Worm (Caenorhabditis elegans) whole organism, L4 larva: ENCODE results near the gene C08B6.5.
A peak's percentile ranks its signal among the peaks of the same experiment; 100 is the strongest.

ENCODE experiments used
- T20F7.1 ChIP-seq: fragments of 200-800 bp; sonication (Bioruptor generic); optimal IDR thresholded peaks from 2 replicates; lab custom pipeline; 2018; ENCODE audit warnings: mild to moderate bottlenecking, missing genetic modification characterization, missing compliant biosample characterization
- T26A8.4 ChIP-seq: fragments of 200-800 bp; sonication (Bioruptor generic); IDR thresholded peaks from 2 replicates; pipeline ENCODE4 v1.3.6; 2022; ENCODE audit warnings: missing genetic modification characterization, missing compliant biosample characterization
- ZK337.2 ChIP-seq: fragments of 200-800 bp; sonication (Bioruptor generic); IDR thresholded peaks from 2 replicates; pipeline ENCODE4 v1.3.6; 2022; ENCODE audit warnings: missing genetic modification reagents, missing genetic modification characterization, missing compliant biosample characterization
- ZK546.5 ChIP-seq, 2 experiments: sonication (generic microtip); optimal IDR thresholded peaks; 2 replicates each; lab custom pipeline; 2017; ENCODE audit warnings: missing biosample characterization in 2 of 2, missing genetic modification characterization in 2 of 2
- aly-2 ChIP-seq: sonication (generic microtip); optimal IDR thresholded peaks from 2 replicates; lab custom pipeline; 2018; ENCODE audit warnings: missing biosample characterization, missing genetic modification characterization
- arid-1 ChIP-seq: fragments of 200-800 bp; sonication (Bioruptor generic); conservative IDR thresholded peaks from 2 replicates; pipeline ENCODE4 v1.3.6; 2022; ENCODE audit warnings: missing genetic modification reagents, missing genetic modification characterization, missing compliant biosample characterization
- ceh-20 ChIP-seq: fragments of 200-800 bp; sonication (Bioruptor generic); IDR thresholded peaks from 2 replicates; pipeline ENCODE4 v1.3.6; 2022; ENCODE audit warnings: missing genetic modification reagents, missing genetic modification characterization, missing compliant biosample characterization
- ceh-62 ChIP-seq: sonication (generic microtip); optimal IDR thresholded peaks from 2 replicates; lab custom pipeline; 2017; ENCODE audit warnings: missing biosample characterization, missing genetic modification characterization
- ceh-82 ChIP-seq: sonication (generic microtip); optimal IDR thresholded peaks from 2 replicates; lab custom pipeline; 2017; ENCODE audit warnings: missing biosample characterization, missing genetic modification characterization
- ctbp-1 ChIP-seq: fragments of 200-800 bp; sonication (Bioruptor generic); IDR thresholded peaks from 2 replicates; pipeline ENCODE4 v1.3.6; 2022; ENCODE audit warnings: missing genetic modification reagents, missing genetic modification characterization, missing compliant biosample characterization
- daf-8 ChIP-seq: fragments of 200-800 bp; sonication (Bioruptor generic); IDR thresholded peaks from 2 replicates; pipeline ENCODE4 v1.3.6; 2022; ENCODE audit warnings: missing genetic modification characterization, missing compliant biosample characterization
- dmd-8 ChIP-seq: fragments of 200-800 bp; sonication (Bioruptor generic); IDR thresholded peaks from 2 replicates; pipeline ENCODE4 v1.3.6; 2022; ENCODE audit warnings: missing genetic modification characterization, missing compliant biosample characterization
- duxl-1 ChIP-seq: sonication (generic microtip); optimal IDR thresholded peaks from 2 replicates; lab custom pipeline; 2016; ENCODE audit warnings: mild to moderate bottlenecking, missing genetic modification characterization, moderate library complexity, missing compliant biosample characterization; ENCODE audit not compliant: poor library complexity
- dve-1 ChIP-seq: sonication (generic microtip); optimal IDR thresholded peaks from 2 replicates; lab custom pipeline; 2017; ENCODE audit warnings: antibody characterized with exemption, mild to moderate bottlenecking, missing genetic modification characterization, missing compliant biosample characterization; ENCODE audit not compliant: insufficient read depth
- hlh-11 ChIP-seq: fragments of 200-800 bp; sonication (Bioruptor generic); optimal IDR thresholded peaks from 2 replicates; lab custom pipeline; 2018; ENCODE audit warnings: mild to moderate bottlenecking, missing genetic modification characterization, missing compliant biosample characterization
- hlh-30 ChIP-seq: sonication (generic microtip); optimal IDR thresholded peaks from 2 replicates; lab custom pipeline; 2017; ENCODE audit warnings: antibody characterized with exemption, mild to moderate bottlenecking, missing genetic modification characterization, missing compliant biosample characterization; ENCODE audit not compliant: insufficient read depth
- hmg-1.1 ChIP-seq: fragments of 200-800 bp; sonication (Bioruptor generic); IDR thresholded peaks from 2 replicates; pipeline ENCODE4 v1.3.6; 2022; ENCODE audit warnings: missing genetic modification reagents, missing genetic modification characterization, missing compliant biosample characterization
- lin-15B ChIP-seq: fragments of 150-350 bp; sonication (generic microtip); optimal IDR thresholded peaks from 3 replicates; lab custom pipeline; 2014; ENCODE audit warnings: missing biosample characterization, missing genetic modification characterization
- lin-39 ChIP-seq: fragments of 150-350 bp; optimal IDR thresholded peaks from 2 replicates; lab custom pipeline; 2014; ENCODE audit warnings: missing biosample characterization, missing genetic modification reagents, missing genetic modification characterization
- madf-5 ChIP-seq, 2 experiments: fragments of 200-800 bp; sonication (Bioruptor generic); IDR thresholded peaks; 2 replicates each; pipeline ENCODE4 v1.3.6; 2022; ENCODE audit warnings: missing compliant biosample characterization in 2 of 2, missing genetic modification characterization in 2 of 2
- madf-9 ChIP-seq: fragments of 200-800 bp; sonication (Bioruptor generic); conservative IDR thresholded peaks from 2 replicates; pipeline ENCODE4 v1.3.6; 2022; ENCODE audit warnings: missing genetic modification reagents, missing genetic modification characterization, missing compliant biosample characterization
- mdl-1 ChIP-seq, 2 experiments: fragments of 150-350 bp in 1 of 2; sonication (generic microtip) in 1 of 2; optimal IDR thresholded peaks; 2 replicates each; lab custom pipeline; 2014 to 2017; ENCODE audit warnings: missing biosample characterization in 2 of 2, missing genetic modification characterization in 2 of 2
- mdt-29 ChIP-seq: fragments of 200-800 bp; sonication (Bioruptor generic); IDR thresholded peaks from 2 replicates; pipeline ENCODE4 v1.3.6; 2022; ENCODE audit warnings: missing genetic modification reagents, missing genetic modification characterization, missing compliant biosample characterization
- mxl-2 ChIP-seq: fragments of 200-800 bp; sonication (Bioruptor generic); conservative IDR thresholded peaks from 2 replicates; pipeline ENCODE4 v1.3.6; 2022; ENCODE audit warnings: missing genetic modification reagents, missing genetic modification characterization, missing compliant biosample characterization
- nhr-10 ChIP-seq: fragments of 150-350 bp; optimal IDR thresholded peaks from 2 replicates; lab custom pipeline; 2014; ENCODE audit warnings: missing biosample characterization, missing genetic modification characterization
- nhr-41 ChIP-seq: fragments of 200-800 bp; sonication (Bioruptor generic); IDR thresholded peaks from 2 replicates; pipeline ENCODE4 v1.3.6; 2022; ENCODE audit warnings: missing genetic modification reagents, missing genetic modification characterization, missing compliant biosample characterization
- nhr-48 ChIP-seq: sonication (generic microtip); optimal IDR thresholded peaks from 2 replicates; lab custom pipeline; 2016; ENCODE audit warnings: mild to moderate bottlenecking, missing genetic modification characterization, missing compliant biosample characterization
- pqm-1 ChIP-seq: sonication (generic microtip); optimal IDR thresholded peaks from 2 replicates; lab custom pipeline; 2017; ENCODE audit warnings: missing biosample characterization, missing genetic modification characterization
- set-16 ChIP-seq: fragments of 200-800 bp; sonication (Bioruptor generic); IDR thresholded peaks from 2 replicates; pipeline ENCODE4 v1.3.6; 2022; ENCODE audit warnings: missing genetic modification reagents, missing genetic modification characterization, missing compliant biosample characterization
- skn-1 ChIP-seq: fragments of 150-350 bp; optimal IDR thresholded peaks from 2 replicates; lab custom pipeline; 2014; ENCODE audit warnings: missing biosample characterization, missing genetic modification characterization
- spr-3 ChIP-seq: fragments of 200-800 bp; sonication (Bioruptor generic); optimal IDR thresholded peaks from 2 replicates; lab custom pipeline; 2018; ENCODE audit warnings: mild to moderate bottlenecking, missing genetic modification characterization, missing compliant biosample characterization
- tag-97 ChIP-seq: fragments of 200-800 bp; sonication (Bioruptor generic); IDR thresholded peaks from 2 replicates; pipeline ENCODE4 v1.3.6; 2022; ENCODE audit warnings: missing genetic modification characterization, missing compliant biosample characterization
- unc-62 ChIP-seq, 3 experiments: fragments of 150-350 bp in 1 of 3; sonication (generic microtip); optimal IDR thresholded peaks in 2 of 3; peaks in 1 of 3; 1 replicate in 1 of 3; 2 replicates in 2 of 3; lab custom pipeline; 2014 to 2017; ENCODE audit warnings: missing biosample characterization in 3 of 3, missing genetic modification characterization in 3 of 3, missing genetic modification reagents in 3 of 3, missing genotype in 1 of 3
- zag-1 ChIP-seq: fragments of 150-350 bp; optimal IDR thresholded peaks from 2 replicates; lab custom pipeline; 2014; ENCODE audit warnings: missing biosample characterization, missing genetic modification characterization
- zfp-3 ChIP-seq: fragments of 200-800 bp; sonication (Bioruptor generic); conservative IDR thresholded peaks from 2 replicates; pipeline ENCODE4 v1.3.6; 2022; ENCODE audit warnings: missing genetic modification reagents, missing genetic modification characterization, missing compliant biosample characterization

Gene C08B6.5

ce11 chrV:10117465-10117864 is at the start of gene C08B6.5:
C08B6.5 (plus strand) TSS chrV:10117765.
- TF ChIP-seq unc-62 (GFP tag; optimal IDR thresholded peaks at IDR 0.05 in 1 of 2; lab: Kevin White, UChicago) (no peak), unc-62 (tag; optimal IDR thresholded peaks at IDR 0.05; lab: Kevin White, UChicago) (no peak), T20F7.1 (GFP tag; lab: Kevin White, UChicago) (no peak), aly-2 (tag; lab: Kevin White, UChicago) (no peak), zfp-3 (GFP tag; lab: Robert Waterston, UW) (no peak), ZK337.2 (GFP tag; lab: Robert Waterston, UW) (no peak), T26A8.4 (GFP tag; lab: Robert Waterston, UW) (no peak), set-16 (GFP tag; lab: Robert Waterston, UW) (no peak)

- TF ChIP-seq hmg-1.1 (no peak), unc-62 (GFP tag; optimal IDR thresholded peaks at IDR 0.05 in 1 of 2; lab: Kevin White, UChicago) (peak in 1 of 2 experiments; percentile 58), unc-62 (tag; optimal IDR thresholded peaks at IDR 0.05; lab: Kevin White, UChicago) (no peak), T20F7.1 (GFP tag; lab: Kevin White, UChicago) (no peak), mxl-2 (GFP tag; lab: Robert Waterston, UW) (no peak), hlh-30 (tag; lab: Kevin White, UChicago) (no peak), dmd-8 (GFP tag; lab: Robert Waterston, UW) (no peak), spr-3 (GFP tag; lab: Kevin White, UChicago) (no peak), madf-5 (GFP tag; IDR thresholded peaks at IDR 0.05; lab: Robert Waterston, UW) (no peak)
Observed at ce11 chrV:10070541-10070940, 47.0 kb upstream of the C08B6.5 start, which contains the start of gene nhr-192. nhr-192 (minus strand) TSS chrV:10070641.

- TF ChIP-seq unc-62 (GFP tag; optimal IDR thresholded peaks at IDR 0.05 in 1 of 2; lab: Kevin White, UChicago) (peak in 1 of 2 experiments; percentile 91), unc-62 (tag; optimal IDR thresholded peaks at IDR 0.05; lab: Kevin White, UChicago) (no peak), mdt-29 (no peak), lin-15B (tag; lab: Kevin White, UChicago) (no peak)
Observed at ce11 chrV:10072721-10073120, 44.8 kb upstream of the C08B6.5 start.

- TF ChIP-seq ceh-62, result no peak
- no peak for TF ChIP-seq nhr-48
- TF ChIP-seq nhr-10, result no peak
- no peak for TF ChIP-seq mdl-1 (tag; optimal IDR thresholded peaks at IDR 0.05; lab: Kevin White, UChicago)
- no peak for TF ChIP-seq T20F7.1 (GFP tag; lab: Kevin White, UChicago)
- no peak for TF ChIP-seq skn-1 (tag; lab: Kevin White, UChicago)
- no peak for TF ChIP-seq hlh-11
- TF ChIP-seq T26A8.4 (GFP tag; lab: Robert Waterston, UW), result no peak
Observed at ce11 chrV:10073793-10074192, 43.8 kb upstream of the C08B6.5 start, which contains the start of gene F57A8.6. F57A8.6 (minus strand) TSS chrV:10073893.

ce11 chrV:10075441-10075840 is 42.1 kb upstream of the C08B6.5 start, which contains the start of gene F57A8.7:
F57A8.7 (plus strand) TSS chrV:10075741.
- TF ChIP-seq tag-97, result no peak
- no peak for TF ChIP-seq lin-39 (tag; lab: Kevin White, UChicago)
- no peak for TF ChIP-seq hlh-11
- TF ChIP-seq unc-62 (GFP tag; optimal IDR thresholded peaks at IDR 0.05 in 1 of 2; lab: Kevin White, UChicago), result no peak
- no peak for TF ChIP-seq unc-62 (tag; optimal IDR thresholded peaks at IDR 0.05; lab: Kevin White, UChicago)
- TF ChIP-seq daf-8, result no peak
- TF ChIP-seq dve-1 (tag; lab: Kevin White, UChicago), result no peak
- no peak for TF ChIP-seq nhr-41 (GFP tag; lab: Robert Waterston, UW)
- no peak for TF ChIP-seq ZK546.5 (tag; optimal IDR thresholded peaks at IDR 0.05; lab: Kevin White, UChicago)
- no peak for TF ChIP-seq duxl-1 (tag; lab: Kevin White, UChicago)
- TF ChIP-seq aly-2 (tag; lab: Kevin White, UChicago), result no peak
- TF ChIP-seq spr-3 (GFP tag; lab: Kevin White, UChicago), result no peak
- TF ChIP-seq zag-1, result no peak
- TF ChIP-seq arid-1, result no peak
- TF ChIP-seq ceh-82 (tag; lab: Kevin White, UChicago), result no peak
- TF ChIP-seq pqm-1 (tag; lab: Kevin White, UChicago), result no peak
- no peak for TF ChIP-seq ctbp-1 (GFP tag; lab: Robert Waterston, UW)
- no peak for TF ChIP-seq madf-9 (GFP tag; lab: Robert Waterston, UW)
- TF ChIP-seq ceh-20 (GFP tag; lab: Robert Waterston, UW), result no peak
- TF ChIP-seq mdl-1 (tag; optimal IDR thresholded peaks at IDR 0.05; lab: Kevin White, UChicago), result no peak
- TF ChIP-seq, all 104 proteins: peak for 0
